Fruit fly (Drosophila melanogaster) whole organism, embryonic: ENCODE data around the gene Vha16-2.

Source experiments
- Abd-B ChIP-seq: fragments of 200-800 bp; sonication (Bioruptor generic); optimal IDR thresholded peaks from 2 replicates; lab custom pipeline; 2018; ENCODE audit warnings: missing biosample characterization, mild to moderate bottlenecking, missing genetic modification characterization, moderate library complexity
- Atf6 ChIP-seq: fragments of 200-800 bp; sonication (Bioruptor generic); IDR thresholded peaks from 2 replicates; pipeline ENCODE4 v1.3.6; 2022; ENCODE audit warnings: missing biosample characterization, missing genetic modification characterization
- Bgb ChIP-seq: fragments of 200-800 bp; sonication (Bioruptor generic); IDR thresholded peaks from 2 replicates; pipeline ENCODE4 v1.3.6; 2022; ENCODE audit warnings: missing biosample characterization, missing genetic modification characterization; ENCODE audit not compliant: partially characterized antibody
- Blimp-1 ChIP-seq: fragments of 200-800 bp; sonication (Bioruptor generic); optimal IDR thresholded peaks from 3 replicates; lab custom pipeline; 2018; ENCODE audit warnings: missing biosample characterization, missing genetic modification characterization, mild to moderate bottlenecking, moderate library complexity, missing genetic modification reagents
- CG1024 ChIP-seq: fragments of 200-800 bp; sonication (Bioruptor generic); IDR thresholded peaks from 2 replicates; pipeline ENCODE4 v1.3.6; 2022; ENCODE audit warnings: missing biosample characterization, missing genetic modification characterization
- CG10431 ChIP-seq: fragments of 200-800 bp; sonication (Bioruptor generic); optimal IDR thresholded peaks from 3 replicates; lab custom pipeline; 2018; ENCODE audit warnings: missing biosample characterization, mild to moderate bottlenecking, missing genetic modification characterization
- CG10565 ChIP-seq: fragments of 200-800 bp; sonication (Bioruptor generic); optimal IDR thresholded peaks from 3 replicates; lab custom pipeline; 2016; ENCODE audit warnings: missing biosample characterization, mild to moderate bottlenecking, missing genetic modification characterization
- CG11504 ChIP-seq: fragments of 200-800 bp; sonication (Bioruptor generic); optimal IDR thresholded peaks from 3 replicates; lab custom pipeline; 2019; ENCODE audit warnings: missing biosample characterization, mild to moderate bottlenecking, missing genetic modification characterization, moderate library complexity
- CG13287 ChIP-seq: fragments of 200-800 bp; sonication (Bioruptor generic); IDR thresholded peaks from 2 replicates; pipeline ENCODE4 v1.3.6; 2022; ENCODE audit warnings: missing biosample characterization, missing genetic modification characterization; ENCODE audit not compliant: partially characterized antibody
- CG14710 ChIP-seq: fragments of 200-800 bp; sonication (Bioruptor generic); optimal IDR thresholded peaks from 3 replicates; lab custom pipeline; 2019; ENCODE audit warnings: missing biosample characterization, mild to moderate bottlenecking, missing genetic modification characterization, moderate library complexity
- CG15514 ChIP-seq: fragments of 200-800 bp; sonication (Bioruptor generic); optimal IDR thresholded peaks from 3 replicates; lab custom pipeline; 2017; ENCODE audit warnings: missing biosample characterization, missing genetic modification characterization, mild to moderate bottlenecking, moderate library complexity, missing genetic modification reagents
- CG16813 ChIP-seq: fragments of 200-800 bp; sonication (Bioruptor generic); IDR thresholded peaks from 3 replicates; pipeline ENCODE4 v1.3.6; 2022; ENCODE audit warnings: missing biosample characterization, missing genetic modification characterization; ENCODE audit not compliant: partially characterized antibody
- CG17361 ChIP-seq: fragments of 200-800 bp; sonication (Bioruptor generic); IDR thresholded peaks from 3 replicates; pipeline ENCODE4 v1.3.6; 2022; ENCODE audit warnings: missing biosample characterization, missing genetic modification characterization
- CG17385 ChIP-seq: fragments of 200-800 bp; sonication (Bioruptor generic); optimal IDR thresholded peaks from 3 replicates; lab custom pipeline; 2018; ENCODE audit warnings: missing biosample characterization, mild to moderate bottlenecking, missing genetic modification characterization
- CG17829 ChIP-seq: fragments of 200-800 bp; optimal IDR thresholded peaks from 2 replicates; lab custom pipeline; 2019; ENCODE audit warnings: missing biosample characterization, mild to moderate bottlenecking, missing genetic modification characterization, moderate library complexity
- CG3407 ChIP-seq: fragments of 200-800 bp; sonication (Bioruptor generic); optimal IDR thresholded peaks from 2 replicates; lab custom pipeline; 2018; ENCODE audit warnings: missing biosample characterization, mild to moderate bottlenecking, missing genetic modification characterization
- CG4282 ChIP-seq: fragments of 200-800 bp; sonication (Bioruptor generic); optimal IDR thresholded peaks from 2 replicates; lab custom pipeline; 2016; ENCODE audit warnings: missing biosample characterization, missing genetic modification characterization
- CG5953 ChIP-seq: fragments of 200-800 bp; sonication (Bioruptor generic); IDR thresholded peaks from 2 replicates; pipeline ENCODE4 v1.3.6; 2022; ENCODE audit warnings: missing biosample characterization, missing genetic modification characterization
- CG8290 ChIP-seq, 3 experiments: fragments of 200-800 bp; sonication (Bioruptor generic); optimal IDR thresholded peaks; 2 replicates each; lab custom pipeline; 2016 to 2019; ENCODE audit warnings: missing biosample characterization in 3 of 3, missing genetic modification characterization in 3 of 3, mild to moderate bottlenecking in 2 of 3, moderate library complexity in 1 of 3
- CG8924 ChIP-seq: fragments of 200-800 bp; optimal IDR thresholded peaks from 3 replicates; lab custom pipeline; 2019; ENCODE audit warnings: missing biosample characterization, mild to moderate bottlenecking, missing genetic modification characterization, moderate library complexity
- CTCF ChIP-seq: fragments of 200-800 bp; sonication (Bioruptor generic); optimal IDR thresholded peaks from 2 replicates; lab custom pipeline; 2017; ENCODE audit warnings: missing biosample characterization, mild to moderate bottlenecking, missing genetic modification characterization, moderate library complexity
- CoRest ChIP-seq: fragments of 200-800 bp; sonication (Bioruptor generic); optimal IDR thresholded peaks from 3 replicates; lab custom pipeline; 2018; ENCODE audit warnings: missing biosample characterization, mild to moderate bottlenecking, missing genetic modification characterization, moderate library complexity
- Dek ChIP-seq: fragments of 200-800 bp; sonication (Bioruptor generic); optimal IDR thresholded peaks from 3 replicates; lab custom pipeline; 2019; ENCODE audit warnings: missing biosample characterization, mild to moderate bottlenecking, missing genetic modification characterization, moderate library complexity
- Dp ChIP-seq: fragments of 200-800 bp; sonication (Bioruptor generic); optimal IDR thresholded peaks from 2 replicates; lab custom pipeline; 2018; ENCODE audit warnings: missing biosample characterization, mild to moderate bottlenecking, missing genetic modification characterization, moderate library complexity
- Gug ChIP-seq: fragments of 200-800 bp; sonication (Bioruptor generic); IDR thresholded peaks from 4 replicates; pipeline ENCODE4 v1.3.6; 2022; ENCODE audit warnings: missing biosample characterization, missing genetic modification characterization
- HLH3B ChIP-seq: fragments of 200-800 bp; sonication (Bioruptor generic); IDR thresholded peaks from 2 replicates; pipeline ENCODE4 v1.3.6; 2022; ENCODE audit warnings: missing biosample characterization, missing genetic modification characterization
- HmgZ ChIP-seq: fragments of 200-800 bp; sonication (Bioruptor generic); optimal IDR thresholded peaks from 2 replicates; lab custom pipeline; 2018; ENCODE audit warnings: missing biosample characterization, mild to moderate bottlenecking, missing genetic modification characterization
- Hr78 ChIP-seq, 2 experiments: fragments of 200-800 bp in 1 of 2; fragments of >200 bp in 1 of 2; sonication (Bioruptor generic) in 1 of 2; optimal IDR thresholded peaks; 2 replicates each; lab custom pipeline; 2017 to 2019; ENCODE audit warnings: missing biosample characterization in 2 of 2, missing genetic modification characterization in 2 of 2, mild to moderate bottlenecking in 1 of 2, moderate library complexity in 1 of 2
- Lhr ChIP-seq: fragments of 200-800 bp; sonication (Bioruptor generic); optimal IDR thresholded peaks from 3 replicates; lab custom pipeline; 2017; ENCODE audit warnings: mild to moderate bottlenecking, missing biosample characterization, missing genetic modification reagents, missing genetic modification characterization
- Nf-YC ChIP-seq: fragments of 200-800 bp; optimal IDR thresholded peaks from 3 replicates; lab custom pipeline; 2019; ENCODE audit warnings: missing biosample characterization, mild to moderate bottlenecking, missing genetic modification characterization, moderate library complexity
- Scr ChIP-seq: fragments of 200-800 bp; sonication (Bioruptor generic); IDR thresholded peaks from 2 replicates; pipeline ENCODE4 v1.3.6; 2022; ENCODE audit warnings: missing biosample characterization, missing genetic modification characterization; ENCODE audit not compliant: partially characterized antibody
- Xrp1 ChIP-seq: fragments of 200-800 bp; sonication (Bioruptor generic); IDR thresholded peaks from 2 replicates; pipeline ENCODE4 v1.3.6; 2022; ENCODE audit warnings: missing biosample characterization, missing genetic modification characterization
- abd-A ChIP-seq: fragments of 200-800 bp; sonication (Bioruptor generic); optimal IDR thresholded peaks from 3 replicates; lab custom pipeline; 2019; ENCODE audit warnings: missing biosample characterization, mild to moderate bottlenecking, missing genetic modification characterization, moderate library complexity
- amos ChIP-seq: fragments of 200-800 bp; sonication (Bioruptor generic); IDR thresholded peaks from 2 replicates; pipeline ENCODE4 v1.3.6; 2022; ENCODE audit warnings: missing biosample characterization, missing genetic modification characterization; ENCODE audit not compliant: partially characterized antibody
- bbx ChIP-seq: fragments of 200-800 bp; sonication (Bioruptor generic); IDR thresholded peaks from 2 replicates; pipeline ENCODE4 v1.3.6; 2022; ENCODE audit warnings: missing biosample characterization, missing genetic modification characterization; ENCODE audit not compliant: partially characterized antibody
- chinmo ChIP-seq: fragments of 200-800 bp; sonication (Bioruptor generic); IDR thresholded peaks from 4 replicates; pipeline ENCODE4 v1.3.6; 2022; ENCODE audit warnings: missing biosample characterization, missing genetic modification characterization; ENCODE audit not compliant: partially characterized antibody
- crp ChIP-seq, 2 experiments: fragments of 200-800 bp; sonication (Bioruptor generic); optimal IDR thresholded peaks; 2 replicates in 1 of 2; 3 replicates in 1 of 2; lab custom pipeline; 2017; ENCODE audit warnings: missing biosample characterization in 2 of 2, missing genetic modification characterization in 2 of 2, mild to moderate bottlenecking in 1 of 2, moderate library complexity in 1 of 2
- danr ChIP-seq: fragments of 200-800 bp; sonication (Bioruptor generic); IDR thresholded peaks from 2 replicates; pipeline ENCODE4 v1.3.6; 2022; ENCODE audit warnings: missing biosample characterization, missing genetic modification characterization
- exex ChIP-seq: fragments of 200-800 bp; sonication (Bioruptor generic); optimal IDR thresholded peaks from 4 replicates; lab custom pipeline; 2018; ENCODE audit warnings: missing biosample characterization, mild to moderate bottlenecking, missing genetic modification characterization, moderate library complexity
- gfzf ChIP-seq: fragments of 200-800 bp; sonication (Bioruptor generic); optimal IDR thresholded peaks from 2 replicates; lab custom pipeline; 2016; ENCODE audit warnings: missing biosample characterization, mild to moderate bottlenecking, missing genetic modification characterization, moderate library complexity
- knrl ChIP-seq: fragments of 200-800 bp; sonication (Bioruptor generic); IDR thresholded peaks from 3 replicates; pipeline ENCODE4 v1.3.6; 2022; ENCODE audit warnings: missing biosample characterization, missing genetic modification characterization; ENCODE audit not compliant: partially characterized antibody
- pzg ChIP-seq: fragments of 200-800 bp; sonication (Bioruptor generic); optimal IDR thresholded peaks from 3 replicates; lab custom pipeline; 2018; ENCODE audit warnings: missing biosample characterization, mild to moderate bottlenecking, missing genetic modification characterization, moderate library complexity
- ro ChIP-seq: fragments of 200-800 bp; sonication (Bioruptor generic); IDR thresholded peaks from 2 replicates; pipeline ENCODE4 v1.3.6; 2022; ENCODE audit warnings: missing biosample characterization, missing genetic modification characterization
- sd ChIP-seq: fragments of 200-800 bp; sonication (Bioruptor generic); optimal IDR thresholded peaks from 3 replicates; lab custom pipeline; 2018; ENCODE audit warnings: missing biosample characterization, mild to moderate bottlenecking, missing genetic modification characterization, moderate library complexity
- sens ChIP-seq: fragments of 200-800 bp; sonication (Bioruptor generic); peaks from one replicate; lab custom pipeline; 2016; ENCODE audit warnings: missing biosample characterization, missing genetic modification characterization
- ssp ChIP-seq: fragments of 200-800 bp; sonication (Bioruptor generic); IDR thresholded peaks from 2 replicates; pipeline ENCODE4 v1.3.6; 2022; ENCODE audit warnings: missing biosample characterization, missing genetic modification characterization
- stwl ChIP-seq: fragments of 200-800 bp; sonication (Bioruptor generic); optimal IDR thresholded peaks from 3 replicates; lab custom pipeline; 2018; ENCODE audit warnings: missing biosample characterization, mild to moderate bottlenecking, missing genetic modification characterization, moderate library complexity
- sug ChIP-seq: fragments of 200-800 bp; optimal IDR thresholded peaks from 2 replicates; lab custom pipeline; 2019; ENCODE audit warnings: missing biosample characterization, mild to moderate bottlenecking, missing genetic modification characterization, moderate library complexity
- vvl ChIP-seq: fragments of 200-800 bp; sonication (Bioruptor generic); IDR thresholded peaks from 2 replicates; pipeline ENCODE4 v1.3.6; 2022; ENCODE audit warnings: missing biosample characterization, missing genetic modification characterization

The Vha16-2 gene

dm6 chr3L:11511243-11511642, 36.5 kb downstream of the Vha16-2 start:
- TF ChIP-seq CG10431 (no peak), CG14710 (peak; percentile 12), CG8924 (no peak), CG8290 (GFP tag; optimal IDR thresholded peaks at IDR 0.05; lab: Kevin White, UChicago) (no peak), CG8290 (tag; optimal IDR thresholded peaks at IDR 0.05; lab: Kevin White, UChicago) (peak in 1 of 2 experiments; percentile 16), CG4282 (no peak), knrl (0 out of 3 replicates have a peak, but pooled peaks have one; percentile 29), Abd-B (GFP tag; lab: Kevin White, UChicago) (peak; percentile 64), CG16813 (GFP tag; lab: Robert Waterston, UW) (peak; percentile 50; the same call in 1 of the 3 replicates), CG5953 (no peak), chinmo (GFP tag; lab: Robert Waterston, UW) (0 out of 4 replicates have a peak, but pooled peaks have one; percentile 38), pzg (GFP tag; lab: Kevin White, UChicago) (peak; percentile 13), vvl (no peak), Blimp-1 (GFP tag; lab: Kevin White, UChicago) (no peak), amos (GFP tag; lab: Robert Waterston, UW) (peak; percentile 58), Scr (GFP tag; lab: Robert Waterston, UW) (0 out of 2 replicates have a peak, but pooled peaks have one; percentile 20), Dek (tag; lab: Kevin White, UChicago) (peak; percentile 39), sens (GFP tag; lab: Kevin White, UChicago) (no peak), Atf6 (GFP tag; lab: Robert Waterston, UW) (no peak), CG17385 (GFP tag; lab: Kevin White, UChicago) (no peak), CG17361 (peak; percentile 33; the same call in 1 of the 3 replicates), bbx (GFP tag; lab: Robert Waterston, UW) (0 out of 2 replicates have a peak, but pooled peaks have one; percentile 20), CG10565 (no peak), CG13287 (GFP tag; lab: Robert Waterston, UW) (peak; percentile 50), sug (tag; lab: Kevin White, UChicago) (peak; percentile 22), CG11504 (peak; percentile 22), abd-A (peak; percentile 14), Xrp1 (GFP tag; lab: Robert Waterston, UW) (no peak), CG15514 (GFP tag; lab: Kevin White, UChicago) (peak; percentile 32), HLH3B (GFP tag; lab: Robert Waterston, UW) (no peak), danr (GFP tag; lab: Robert Waterston, UW) (no peak), CTCF (GFP tag; lab: Kevin White, UChicago) (peak; percentile 84), CG1024 (GFP tag; lab: Robert Waterston, UW) (no peak), Gug (GFP tag; lab: Robert Waterston, UW) (no peak), Nf-YC (tag; lab: Kevin White, UChicago) (no peak), sd (tag; lab: Kevin White, UChicago) (peak; percentile 15), stwl (tag; lab: Kevin White, UChicago) (peak; percentile 81), Dp (peak; percentile 10), ro (GFP tag; lab: Robert Waterston, UW) (no peak), HmgZ (peak; percentile 22), CG17829 (tag; lab: Kevin White, UChicago) (peak; percentile 9), ssp (GFP tag; lab: Robert Waterston, UW) (no peak), gfzf (GFP tag; lab: Kevin White, UChicago) (peak; percentile 33), Bgb (GFP tag; lab: Robert Waterston, UW) (peak; percentile 64), exex (tag; lab: Kevin White, UChicago) (peak; percentile 5), Lhr (GFP tag; lab: Kevin White, UChicago) (peak; percentile 22), Hr78 (GFP tag; optimal IDR thresholded peaks at IDR 0.05; lab: Kevin White, UChicago) (no peak), CG3407 (no peak), crp (GFP tag; optimal IDR thresholded peaks at IDR 0.05; lab: Kevin White, UChicago) (no peak), CoRest (tag; lab: Kevin White, UChicago) (peak; percentile 23)
